Fruit fly (Drosophila melanogaster) whole organism, embryonic: ENCODE results near the gene RpL32.

Experiments
- BEAF-32 ChIP-seq: fragments of 200-800 bp; sonication (Bioruptor generic); optimal IDR thresholded peaks from 3 replicates; lab custom pipeline; 2017; ENCODE audit warnings: missing biosample characterization, missing genetic modification characterization, mild to moderate bottlenecking, moderate library complexity, missing genetic modification reagents
- CG11093 ChIP-seq: fragments of 200-800 bp; sonication (Bioruptor generic); IDR thresholded peaks from 3 replicates; pipeline ENCODE4 v1.3.6; 2022; ENCODE audit warnings: missing biosample characterization, missing genetic modification characterization
- CG11398 ChIP-seq: fragments of 200-800 bp; sonication (Bioruptor generic); optimal IDR thresholded peaks from 2 replicates; lab custom pipeline; 2016; ENCODE audit warnings: missing biosample characterization, missing genetic modification characterization
- CG11560 ChIP-seq: fragments of 200-800 bp; sonication (Bioruptor generic); IDR thresholded peaks from 3 replicates; pipeline ENCODE4 v1.3.6; 2022; ENCODE audit warnings: missing biosample characterization, missing genetic modification characterization
- CG12104 ChIP-seq: fragments of 200-800 bp; sonication (Bioruptor generic); optimal IDR thresholded peaks from 3 replicates; lab custom pipeline; 2016; ENCODE audit warnings: missing biosample characterization, missing genetic modification characterization
- CG12659 ChIP-seq: fragments of 200-800 bp; sonication (Bioruptor generic); optimal IDR thresholded peaks from 3 replicates; lab custom pipeline; 2017; ENCODE audit warnings: mild to moderate bottlenecking, missing biosample characterization, missing genetic modification reagents, missing genetic modification characterization
- CG12942 ChIP-seq: fragments of 200-800 bp; sonication (Bioruptor generic); optimal IDR thresholded peaks from 3 replicates; lab custom pipeline; 2016; ENCODE audit warnings: missing biosample characterization, missing genetic modification characterization
- CG13123 ChIP-seq: fragments of 200-800 bp; sonication (Bioruptor generic); optimal IDR thresholded peaks from 2 replicates; lab custom pipeline; 2016; ENCODE audit warnings: missing biosample characterization, missing genetic modification characterization
- CG15696 ChIP-seq: fragments of 200-800 bp; sonication (Bioruptor generic); optimal IDR thresholded peaks from 2 replicates; lab custom pipeline; 2019; ENCODE audit warnings: missing biosample characterization, mild to moderate bottlenecking, missing genetic modification characterization, moderate library complexity
- CG2889 ChIP-seq: fragments of 200-800 bp; sonication (Bioruptor generic); IDR thresholded peaks from 3 replicates; pipeline ENCODE4 v1.3.6; 2022; ENCODE audit warnings: missing biosample characterization, missing genetic modification characterization
- CG31224 ChIP-seq: fragments of 200-800 bp; sonication (Bioruptor generic); IDR thresholded peaks from 2 replicates; pipeline ENCODE4 v1.3.6; 2022; ENCODE audit warnings: missing biosample characterization, missing genetic modification characterization
- CG31388 ChIP-seq: fragments of 200-800 bp; sonication (Bioruptor generic); optimal IDR thresholded peaks from 2 replicates; lab custom pipeline; 2016; ENCODE audit warnings: missing biosample characterization, missing genetic modification characterization
- CG33213 ChIP-seq: fragments of 200-800 bp; sonication (Bioruptor generic); optimal IDR thresholded peaks from 3 replicates; lab custom pipeline; 2016; ENCODE audit warnings: missing biosample characterization, missing genetic modification characterization
- CG4282 ChIP-seq: fragments of 200-800 bp; sonication (Bioruptor generic); optimal IDR thresholded peaks from 2 replicates; lab custom pipeline; 2016; ENCODE audit warnings: missing biosample characterization, missing genetic modification characterization
- CG43689 ChIP-seq: fragments of 200-800 bp; sonication (Bioruptor generic); IDR thresholded peaks from 2 replicates; pipeline ENCODE4 v1.3.6; 2022; ENCODE audit warnings: missing biosample characterization, missing genetic modification characterization
- CG4617 ChIP-seq: fragments of 200-800 bp; sonication (Bioruptor generic); optimal IDR thresholded peaks from 3 replicates; lab custom pipeline; 2016; ENCODE audit warnings: missing biosample characterization, missing genetic modification characterization, borderline replicate concordance
- CG4820 ChIP-seq: fragments of 200-800 bp; sonication (Bioruptor generic); optimal IDR thresholded peaks from 3 replicates; lab custom pipeline; 2016; ENCODE audit warnings: missing biosample characterization, missing genetic modification characterization
- CG5180 ChIP-seq: fragments of 200-800 bp; sonication (Bioruptor generic); optimal IDR thresholded peaks from 3 replicates; lab custom pipeline; 2017; ENCODE audit warnings: missing biosample characterization, missing genetic modification characterization, mild to moderate bottlenecking, moderate library complexity, missing genetic modification reagents
- CG5245 ChIP-seq: fragments of 200-800 bp; sonication (Bioruptor generic); optimal IDR thresholded peaks from 3 replicates; lab custom pipeline; 2016; ENCODE audit warnings: missing biosample characterization, missing genetic modification characterization
- CG8089 ChIP-seq: fragments of 200-800 bp; sonication (Bioruptor generic); optimal IDR thresholded peaks from 3 replicates; lab custom pipeline; 2016; ENCODE audit warnings: missing biosample characterization, missing genetic modification characterization
- CG8359 ChIP-seq: fragments of 200-800 bp; sonication (Bioruptor generic); optimal IDR thresholded peaks from 2 replicates; lab custom pipeline; 2017; ENCODE audit warnings: missing biosample characterization, mild to moderate bottlenecking, missing genetic modification characterization, borderline replicate concordance
- CG8478 ChIP-seq: fragments of >200 bp; optimal IDR thresholded peaks from 2 replicates; lab custom pipeline; 2018
- CG8765 ChIP-seq: fragments of 200-800 bp; sonication (Bioruptor generic); IDR thresholded peaks from 2 replicates; pipeline ENCODE4 v1.3.6; 2022; ENCODE audit warnings: missing biosample characterization, missing genetic modification characterization
- CkIIα-i1 ChIP-seq: fragments of 200-800 bp; sonication (Bioruptor generic); IDR thresholded peaks from 2 replicates; pipeline ENCODE4 v1.3.6; 2022; ENCODE audit warnings: missing biosample characterization, missing genetic modification characterization
- Dad ChIP-seq: fragments of 200-800 bp; sonication (Bioruptor generic); optimal IDR thresholded peaks from 3 replicates; lab custom pipeline; 2016; ENCODE audit warnings: missing biosample characterization, missing genetic modification characterization
- Deaf1 ChIP-seq: fragments of 200-800 bp; optimal IDR thresholded peaks from 3 replicates; lab custom pipeline; 2019; ENCODE audit warnings: missing biosample characterization, mild to moderate bottlenecking, missing genetic modification characterization, moderate library complexity
- Hr3 ChIP-seq: fragments of 200-800 bp; sonication (Bioruptor generic); optimal IDR thresholded peaks from 3 replicates; lab custom pipeline; 2016; ENCODE audit warnings: missing biosample characterization, missing genetic modification characterization
- Hr78 ChIP-seq, 2 experiments: fragments of 200-800 bp in 1 of 2; fragments of >200 bp in 1 of 2; sonication (Bioruptor generic) in 1 of 2; optimal IDR thresholded peaks; 2 replicates each; lab custom pipeline; 2017 to 2019; ENCODE audit warnings: missing biosample characterization in 2 of 2, missing genetic modification characterization in 2 of 2, mild to moderate bottlenecking in 1 of 2, moderate library complexity in 1 of 2
- Lpt ChIP-seq: fragments of >200 bp; optimal IDR thresholded peaks from 2 replicates; lab custom pipeline; 2018; ENCODE audit warnings: missing biosample characterization, missing genetic modification characterization
- Max ChIP-seq: fragments of 200-800 bp; sonication (Bioruptor generic); optimal IDR thresholded peaks from 2 replicates; lab custom pipeline; 2016; ENCODE audit warnings: missing biosample characterization, mild to moderate bottlenecking, missing genetic modification characterization
- NC2β ChIP-seq: fragments of 200-800 bp; sonication (Bioruptor generic); optimal IDR thresholded peaks from 2 replicates; lab custom pipeline; 2016; ENCODE audit warnings: missing biosample characterization, missing genetic modification characterization
- Tbp ChIP-seq: fragments of >200 bp; optimal IDR thresholded peaks from 2 replicates; lab custom pipeline; 2018; ENCODE audit warnings: missing biosample characterization, missing genetic modification characterization
- ase ChIP-seq: fragments of 200-800 bp; sonication (Bioruptor generic); IDR thresholded peaks from 3 replicates; pipeline ENCODE4 v1.3.6; 2022; ENCODE audit warnings: missing biosample characterization, missing genetic modification characterization
- bowl ChIP-seq: fragments of 200-800 bp; sonication (Bioruptor generic); IDR thresholded peaks from 2 replicates; pipeline ENCODE4 v1.3.6; 2022; ENCODE audit warnings: missing biosample characterization, missing genetic modification characterization
- bsh ChIP-seq, 2 experiments: fragments of 200-800 bp; sonication (Bioruptor generic); optimal IDR thresholded peaks; 2 replicates each; lab custom pipeline; 2017 to 2018; ENCODE audit warnings: mild to moderate bottlenecking in 2 of 2, missing biosample characterization in 2 of 2, missing genetic modification characterization in 2 of 2, moderate library complexity in 1 of 2
- cato ChIP-seq: fragments of 200-800 bp; sonication (Bioruptor generic); optimal IDR thresholded peaks from 2 replicates; lab custom pipeline; 2016; ENCODE audit warnings: missing biosample characterization, missing genetic modification characterization, borderline replicate concordance
- croc ChIP-seq: fragments of 200-800 bp; sonication (Bioruptor generic); conservative IDR thresholded peaks from 3 replicates; pipeline ENCODE4 v1.3.6; 2022; ENCODE audit warnings: missing biosample characterization, missing genetic modification characterization
- cwo ChIP-seq: fragments of 200-800 bp; sonication (Bioruptor generic); optimal IDR thresholded peaks from 3 replicates; lab custom pipeline; 2017; ENCODE audit warnings: missing biosample characterization, missing genetic modification characterization, mild to moderate bottlenecking, moderate library complexity, missing genetic modification reagents
- dysf ChIP-seq: fragments of 200-800 bp; sonication (Bioruptor generic); IDR thresholded peaks from 3 replicates; pipeline ENCODE4 v1.3.6; 2022; ENCODE audit warnings: missing biosample characterization, missing genetic modification characterization
- ems ChIP-seq: fragments of 200-800 bp; sonication (Bioruptor generic); optimal IDR thresholded peaks from 3 replicates; lab custom pipeline; 2016; ENCODE audit warnings: missing biosample characterization, missing genetic modification characterization
- gt ChIP-seq: fragments of 200-800 bp; sonication (Bioruptor generic); IDR thresholded peaks from 2 replicates; pipeline ENCODE4 v1.3.6; 2022; ENCODE audit warnings: missing biosample characterization, missing genetic modification characterization
- ham ChIP-seq: fragments of 200-800 bp; sonication (Bioruptor generic); IDR thresholded peaks from 2 replicates; pipeline ENCODE4 v1.3.6; 2022; ENCODE audit warnings: missing biosample characterization, missing genetic modification characterization
- her ChIP-seq: fragments of 200-800 bp; sonication (Bioruptor generic); optimal IDR thresholded peaks from 2 replicates; lab custom pipeline; 2016; ENCODE audit warnings: missing biosample characterization, missing genetic modification characterization
- nerfin-1 ChIP-seq: fragments of 200-800 bp; sonication (Bioruptor generic); optimal IDR thresholded peaks from 3 replicates; lab custom pipeline; 2019; ENCODE audit warnings: missing biosample characterization, mild to moderate bottlenecking, missing genetic modification characterization, moderate library complexity
- pho ChIP-seq: fragments of 200-800 bp; sonication (Bioruptor generic); optimal IDR thresholded peaks from 2 replicates; lab custom pipeline; 2016; ENCODE audit warnings: missing biosample characterization, missing genetic modification characterization
- pnt ChIP-seq: fragments of 200-800 bp; sonication (Bioruptor generic); optimal IDR thresholded peaks from 3 replicates; lab custom pipeline; 2016; ENCODE audit warnings: missing biosample characterization, missing genetic modification characterization
- sim ChIP-seq: fragments of 200-800 bp; sonication (Bioruptor generic); IDR thresholded peaks from 2 replicates; pipeline ENCODE4 v1.3.6; 2022; ENCODE audit warnings: missing biosample characterization, missing genetic modification characterization
- sisA ChIP-seq: fragments of 200-800 bp; sonication (Bioruptor generic); IDR thresholded peaks from 2 replicates; pipeline ENCODE4 v1.3.6; 2022; ENCODE audit warnings: missing biosample characterization, missing genetic modification characterization
- tgo ChIP-seq: fragments of 200-800 bp; sonication (Bioruptor generic); IDR thresholded peaks from 3 replicates; pipeline ENCODE4 v1.3.6; 2022; ENCODE audit warnings: missing biosample characterization, missing genetic modification characterization
- tna ChIP-seq: fragments of 200-800 bp; sonication (Bioruptor generic); IDR thresholded peaks from 2 replicates; pipeline ENCODE4 v1.3.6; 2022; ENCODE audit warnings: missing biosample characterization, missing genetic modification characterization; ENCODE audit not compliant: partially characterized antibody
- trh ChIP-seq: fragments of 200-800 bp; sonication (Bioruptor generic); optimal IDR thresholded peaks from 2 replicates; lab custom pipeline; 2016; ENCODE audit warnings: missing biosample characterization, missing genetic modification characterization
- zfh2 ChIP-seq: fragments of 200-800 bp; sonication (Bioruptor generic); optimal IDR thresholded peaks from 2 replicates; lab custom pipeline; 2016; ENCODE audit warnings: missing biosample characterization, missing genetic modification characterization

The RpL32 gene

DNA sequence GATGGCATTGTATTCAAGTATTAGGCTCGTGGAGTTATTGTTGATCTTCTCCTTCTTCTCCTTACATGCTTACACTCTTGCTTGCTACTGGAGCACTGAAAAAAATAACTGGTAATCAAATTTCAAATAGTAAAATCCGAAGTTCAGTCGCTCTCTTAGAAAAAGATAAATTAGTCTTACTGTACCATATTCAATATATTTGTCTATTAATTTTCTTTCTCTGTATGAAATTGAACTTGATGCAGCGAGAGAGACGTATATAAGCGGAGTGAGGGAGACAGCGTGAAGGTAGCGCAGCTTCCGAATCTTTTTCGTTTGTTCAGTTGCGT, 15.2 kb upstream of the RpL32 start (continued):
- TF ChIP-seq zfh2: peak; percentile 38
- no peak for TF ChIP-seq Lpt
- TF ChIP-seq nerfin-1 (tag; lab: Kevin White, UChicago): peak; percentile 89
- TF ChIP-seq CG12104 (GFP tag; lab: Kevin White, UChicago): peak; percentile 81
- TF ChIP-seq cato: peak; percentile 5
- TF ChIP-seq CG8765: no peak; the same call in 1 of the 2 replicates
- peak; percentile 81 for TF ChIP-seq CG5180 (GFP tag; lab: Kevin White, UChicago)
- no peak for TF ChIP-seq BEAF-32
- TF ChIP-seq CG15696 (tag; lab: Kevin White, UChicago): peak; percentile 43
- peak; percentile 63 for TF ChIP-seq CG8359 (GFP tag; lab: Kevin White, UChicago)
- TF ChIP-seq CG4617 (GFP tag; lab: Kevin White, UChicago): peak; percentile 24
- TF ChIP-seq CG43689: peak; percentile 90
- no peak for TF ChIP-seq CkIIα-i1 (GFP tag; lab: Robert Waterston, UW)
- peak; percentile 91 for TF ChIP-seq ase (GFP tag; lab: Robert Waterston, UW)
- peak; percentile 71 for TF ChIP-seq CG8089
- TF ChIP-seq CG8478: no peak
- peak; percentile 78 for TF ChIP-seq her (GFP tag; lab: Kevin White, UChicago)
- no peak for TF ChIP-seq tna (GFP tag; lab: Robert Waterston, UW)
- peak; percentile 89 for TF ChIP-seq bowl (GFP tag; lab: Robert Waterston, UW)
- TF ChIP-seq CG13123 (GFP tag; lab: Kevin White, UChicago): peak; percentile 17
- peak; percentile 89 for TF ChIP-seq ems (GFP tag; lab: Kevin White, UChicago)
- no peak for TF ChIP-seq CG4282 (GFP tag; lab: Kevin White, UChicago)
- peak; percentile 59 for TF ChIP-seq CG31388 (GFP tag; lab: Kevin White, UChicago)
- peak; percentile 83 for TF ChIP-seq croc
- peak; percentile 90 for TF ChIP-seq CG4820 (GFP tag; lab: Kevin White, UChicago)
- peak; percentile 88 for TF ChIP-seq dysf (GFP tag; lab: Robert Waterston, UW)
- TF ChIP-seq bsh (GFP tag; optimal IDR thresholded peaks at IDR 0.05; lab: Kevin White, UChicago): peak; percentile 34 to 85
- peak; percentile 77 for TF ChIP-seq gt (GFP tag; lab: Robert Waterston, UW)
- peak; percentile 46 for TF ChIP-seq pho (GFP tag; lab: Kevin White, UChicago)
- peak; percentile 96 for TF ChIP-seq sisA (GFP tag; lab: Robert Waterston, UW)
- TF ChIP-seq CG31224: peak; percentile 71
- peak; percentile 44 for TF ChIP-seq CG12942
- peak; percentile 82 for TF ChIP-seq CG11093
- TF ChIP-seq Dad: peak; percentile 83
- peak; percentile 50 for TF ChIP-seq NC2β
- peak; percentile 85 for TF ChIP-seq Max (GFP tag; lab: Kevin White, UChicago)
- TF ChIP-seq Hr78 (GFP tag; optimal IDR thresholded peaks at IDR 0.05; lab: Kevin White, UChicago): peak in 1 of 2 experiments; percentile 76
- peak; percentile 78 for TF ChIP-seq cwo
- TF ChIP-seq pnt (GFP tag; lab: Kevin White, UChicago): peak; percentile 89
- peak; percentile 60 for TF ChIP-seq CG12659 (GFP tag; lab: Kevin White, UChicago)
- TF ChIP-seq CG11560 (tag; lab: Robert Waterston, UW): 0 out of 3 replicates have a peak, but pooled peaks have one; percentile 23
- peak; percentile 26 for TF ChIP-seq trh
- TF ChIP-seq sim (GFP tag; lab: Robert Waterston, UW): peak; percentile 72; the same call in 1 of the 2 replicates
- TF ChIP-seq ham (GFP tag; lab: Robert Waterston, UW): 0 out of 2 replicates have a peak, but pooled peaks have one; percentile 43
- peak; percentile 66 for TF ChIP-seq Deaf1 (tag; lab: Kevin White, UChicago)
- TF ChIP-seq CG11398 (GFP tag; lab: Kevin White, UChicago): peak; percentile 74
- no peak for TF ChIP-seq Tbp
- peak; percentile 89 for TF ChIP-seq tgo (GFP tag; lab: Robert Waterston, UW)
- TF ChIP-seq CG5245: peak; percentile 93
- TF ChIP-seq Hr3 (GFP tag; lab: Kevin White, UChicago): peak; percentile 62
- peak; percentile 79; the same call in 2 of the 3 replicates for TF ChIP-seq CG2889 (GFP tag; lab: Robert Waterston, UW)
- TF ChIP-seq CG33213 (GFP tag; lab: Kevin White, UChicago): peak; percentile 82
